Fruit fly (Drosophila melanogaster): Measurements from ENCODE around the gene ScsbetaA.

DNA sequence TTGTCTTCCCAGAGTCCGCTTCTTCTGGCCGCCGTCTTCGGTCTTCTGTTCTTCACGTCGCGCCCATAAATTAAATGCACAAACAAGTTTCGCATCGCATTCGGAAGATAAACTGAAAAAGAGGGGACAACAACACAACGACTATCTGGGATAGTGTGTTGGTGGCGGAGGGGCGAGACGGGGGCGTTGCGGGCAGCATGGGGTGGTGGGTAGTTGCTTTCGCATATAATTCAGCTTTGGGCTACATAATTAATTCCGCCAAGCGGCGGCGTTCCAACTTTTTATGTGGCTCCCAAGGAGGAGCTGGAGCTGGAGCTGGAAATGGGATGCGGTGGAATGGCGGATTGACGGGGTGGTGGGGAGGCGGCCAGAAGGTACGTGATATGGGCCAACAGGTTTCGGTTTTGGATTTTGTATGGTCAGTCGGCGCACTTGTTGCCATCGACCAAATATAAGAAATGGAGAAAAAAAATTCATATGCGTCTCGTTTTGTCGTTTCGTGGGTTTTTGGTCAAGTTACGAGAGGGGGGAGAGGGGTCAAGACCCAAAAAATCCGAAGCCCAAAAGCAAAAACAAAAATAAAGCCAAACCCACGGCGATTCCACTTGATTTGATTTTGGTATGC, 30.9 kb downstream of the ScsbetaA start:
- TF ChIP-seq fu2 (GFP tag; optimal IDR thresholded peaks at IDR 0.05), result no peak
- no peak for TF ChIP-seq CG1832 (GFP tag; optimal IDR thresholded peaks at IDR 0.05)
- TF ChIP-seq CG12155 (GFP tag; optimal IDR thresholded peaks at IDR 0.05), result no peak
- no peak for TF ChIP-seq twi (tag; optimal IDR thresholded peaks at IDR 0.05)
- TF ChIP-seq Doc2 (GFP tag; IDR thresholded peaks at IDR 0.05), result no peak
- TF ChIP-seq CG30020 (tag; optimal IDR thresholded peaks at IDR 0.05), result no peak
- no peak for TF ChIP-seq ara (GFP tag; IDR thresholded peaks at IDR 0.05)
- TF ChIP-seq CG2678 (tag; optimal IDR thresholded peaks at IDR 0.05), result no peak
- no peak for TF ChIP-seq YL-1 (GFP tag; optimal IDR thresholded peaks at IDR 0.05)
- no peak for TF ChIP-seq tap (tag; optimal IDR thresholded peaks at IDR 0.05)
- no peak for TF ChIP-seq Mad (GFP tag; optimal IDR thresholded peaks at IDR 0.05)
- no peak for TF ChIP-seq ro (GFP tag; IDR thresholded peaks at IDR 0.05)
- no peak for TF ChIP-seq bbx (GFP tag; IDR thresholded peaks at IDR 0.05; ENCODE audit: partially characterized antibody)
